Worm (Caenorhabditis elegans): ENCODE measurements around the gene F32D1.7.

ce11 chrV:4416710-4417109, 40.7 kb upstream of the F32D1.7 start, which contains the start of gene Y47D7A.18:
- no peak for TF ChIP-seq unc-130 (GFP tag; optimal IDR thresholded peaks at IDR 0.05)
- TF ChIP-seq pha-4 (tag; optimal IDR thresholded peaks at IDR 0.05), result no peak
- TF ChIP-seq pbrm-1 (GFP tag; IDR thresholded peaks at IDR 0.05), result no peak
- no peak for TF ChIP-seq B0019.2 (GFP tag; conservative IDR thresholded peaks at IDR 0.05)
- no peak for TF ChIP-seq bed-2 (GFP tag; IDR thresholded peaks at IDR 0.05)
